Fruit fly (Drosophila melanogaster) whole organism, wandering third instar larva: ENCODE results near the gene Sdic3.

Experiments
- Abd-B ChIP-seq: fragments of >200 bp; optimal IDR thresholded peaks from 2 replicates; lab custom pipeline; 2017; ENCODE audit warnings: missing biosample characterization, missing genetic modification characterization
- Dfd ChIP-seq: fragments of >200 bp; optimal IDR thresholded peaks from 2 replicates; lab custom pipeline; 2017; ENCODE audit warnings: missing biosample characterization, missing genetic modification characterization
- GATAd ChIP-seq: sonication (Bioruptor generic); optimal IDR thresholded peaks from 2 replicates; lab custom pipeline; 2016; ENCODE audit warnings: missing biosample characterization, missing genetic modification characterization
- brk ChIP-seq: fragments of 200-800 bp; sonication (Bioruptor generic); optimal IDR thresholded peaks from 2 replicates; lab custom pipeline; 2016; ENCODE audit warnings: missing biosample characterization, mild to moderate bottlenecking, missing genetic modification characterization
- dmrt93B ChIP-seq: fragments of 200-800 bp; sonication (Bioruptor generic); optimal IDR thresholded peaks from 2 replicates; lab custom pipeline; 2018; ENCODE audit warnings: missing biosample characterization, mild to moderate bottlenecking, missing genetic modification characterization
- dsf ChIP-seq: sonication (Bioruptor generic); optimal IDR thresholded peaks from 2 replicates; lab custom pipeline; 2016; ENCODE audit warnings: missing biosample characterization, missing genetic modification characterization, borderline replicate concordance
- foxo ChIP-seq, 2 experiments: fragments of 200-800 bp; sonication (Bioruptor generic); optimal IDR thresholded peaks; 2 replicates in 1 of 2; 3 replicates in 1 of 2; lab custom pipeline; 2016 to 2017; ENCODE audit warnings: missing biosample characterization in 2 of 2, missing genetic modification characterization in 2 of 2
- lola ChIP-seq: fragments of >200 bp; optimal IDR thresholded peaks from 2 replicates; lab custom pipeline; 2017; ENCODE audit warnings: missing biosample characterization, missing genetic modification characterization
- pan ChIP-seq: fragments of >200 bp; optimal IDR thresholded peaks from 2 replicates; lab custom pipeline; 2017
- psq ChIP-seq: fragments of 200-800 bp; sonication (Bioruptor generic); optimal IDR thresholded peaks from 3 replicates; lab custom pipeline; 2017; ENCODE audit warnings: missing biosample characterization, mild to moderate bottlenecking, missing genetic modification characterization, moderate library complexity
- sv ChIP-seq: fragments of 200-800 bp; sonication (Bioruptor generic); optimal IDR thresholded peaks from 3 replicates; lab custom pipeline; 2016; ENCODE audit warnings: missing biosample characterization, missing genetic modification characterization
- usp ChIP-seq: fragments of >200 bp; optimal IDR thresholded peaks from 2 replicates; lab custom pipeline; 2017; ENCODE audit warnings: missing biosample characterization, missing genetic modification characterization

- TF ChIP-seq foxo (GFP tag; optimal IDR thresholded peaks at IDR 0.05; lab: Kevin White, UChicago), result no peak
- no peak for TF ChIP-seq pan (lab: Kevin White, UChicago)
- TF ChIP-seq psq (GFP tag; lab: Kevin White, UChicago), result no peak
- no peak for TF ChIP-seq GATAd
- TF ChIP-seq Dfd (GFP tag; lab: Kevin White, UChicago), result no peak
- TF ChIP-seq lola, result no peak
- no peak for TF ChIP-seq dsf (GFP tag; lab: Kevin White, UChicago)
- TF ChIP-seq usp (GFP tag; lab: Kevin White, UChicago), result no peak
- TF ChIP-seq Abd-B, result no peak
- no peak for TF ChIP-seq sv (GFP tag; lab: Kevin White, UChicago)
- TF ChIP-seq brk (GFP tag; lab: Kevin White, UChicago), result no peak
- TF ChIP-seq dmrt93B, result no peak
Measured at dm6 chrX:20231658-20232057, 37.6 kb upstream of the Sdic3 start.
